Worm (Caenorhabditis elegans): ENCODE measurements around the gene ZK616.1.

Gene ZK616.1

ce11 chrIV:5411641-5412337, 11.1 kb downstream of the ZK616.1 start, which contains the start of gene ZK616.8:
ZK616.8 (minus strand) TSS chrIV:5412193.
- TF ChIP-seq pha-4 (tag; optimal IDR thresholded peaks at IDR 0.05) (no peak), unc-120 (tag; optimal IDR thresholded peaks at IDR 0.05; ENCODE audit: poor library complexity, severe bottlenecking) (no peak), mls-2 (tag; optimal IDR thresholded peaks at IDR 0.05) (no peak), nhr-12 (tag; optimal IDR thresholded peaks at IDR 0.05) (no peak), ceh-39 (tag; optimal IDR thresholded peaks at IDR 0.05) (no peak), lin-32 (GFP tag; optimal IDR thresholded peaks at IDR 0.05) (no peak), elt-1 (tag; optimal IDR thresholded peaks at IDR 0.05; ENCODE audit: borderline replicate concordance, insufficient read depth) (no peak), ham-2 (GFP tag; optimal IDR thresholded peaks at IDR 0.05) (no peak), unc-39 (tag; optimal IDR thresholded peaks at IDR 0.05) (no peak)

DNA sequence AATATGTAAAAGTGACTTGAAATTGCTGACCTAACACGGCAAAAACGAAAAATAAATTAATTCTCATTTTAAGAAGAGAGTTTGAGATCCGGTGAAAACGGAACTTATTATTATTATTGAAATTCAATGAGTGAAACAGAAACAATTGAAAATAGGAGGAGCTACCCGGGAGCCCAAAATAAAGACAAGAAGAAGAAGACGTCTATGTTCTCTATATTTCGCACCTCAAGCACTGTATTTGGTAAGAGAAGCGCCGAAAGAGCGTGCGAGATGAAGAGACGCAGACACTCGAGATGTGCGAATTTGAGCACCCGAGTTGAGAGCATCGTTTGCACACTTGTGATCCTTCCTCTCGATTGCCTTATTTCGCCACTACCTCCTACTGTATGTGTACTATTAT, 15.0 kb downstream of the ZK616.1 start, which contains the start of gene spp-7:
spp-7 (minus strand) TSS at position 101 of the 400 bp plus-strand sequence.
- TF ChIP-seq sem-2 (GFP tag; optimal IDR thresholded peaks at IDR 0.05), result no peak
- no peak for TF ChIP-seq ces-1 (GFP tag; optimal IDR thresholded peaks at IDR 0.05)
- no peak for TF ChIP-seq mls-2 (tag; optimal IDR thresholded peaks at IDR 0.05)
- TF ChIP-seq snpc-4 (tag; optimal IDR thresholded peaks at IDR 0.05), result no peak
- no peak for TF ChIP-seq M03D4.4 (tag; optimal IDR thresholded peaks at IDR 0.05)
- TF ChIP-seq mep-1 (tag; optimal IDR thresholded peaks at IDR 0.05), result no peak
- TF ChIP-seq lin-32 (GFP tag; optimal IDR thresholded peaks at IDR 0.05), result no peak
- TF ChIP-seq tbx-8 (GFP tag; optimal IDR thresholded peaks at IDR 0.05), result no peak
- TF ChIP-seq bed-3 (GFP tag; optimal IDR thresholded peaks at IDR 0.05), result no peak

DNA sequence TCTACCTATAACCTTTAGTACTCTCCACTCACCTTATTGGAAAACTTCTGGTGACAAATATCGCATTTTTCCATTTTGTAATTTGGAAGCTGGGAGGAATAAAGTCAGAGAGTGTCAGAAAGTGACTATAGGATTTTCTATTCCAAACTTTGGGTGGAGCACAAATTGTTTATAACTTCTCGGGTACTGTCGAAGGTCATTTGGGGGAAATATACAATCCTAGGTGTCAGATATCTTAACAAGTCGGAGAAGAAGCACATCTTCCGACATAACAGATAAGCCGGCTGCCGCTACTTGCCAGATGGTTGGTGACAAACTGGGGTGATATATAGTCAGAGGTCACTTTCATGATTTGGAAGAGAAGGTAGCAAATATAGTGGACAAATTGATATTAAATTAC, 18.4 kb downstream of the ZK616.1 start, which contains the start of gene ehn-3:
ehn-3 (minus strand) TSS at position 101 of the 400 bp plus-strand sequence.
- TF ChIP-seq sptf-1 (tag; optimal IDR thresholded peaks at IDR 0.05) (no peak), mep-1 (tag; optimal IDR thresholded peaks at IDR 0.05) (no peak), zip-8 (tag; optimal IDR thresholded peaks at IDR 0.05) (no peak), nhr-2 (tag; optimal IDR thresholded peaks at IDR 0.05) (no peak), drap-1 (GFP tag; optimal IDR thresholded peaks at IDR 0.05) (no peak), nhr-12 (tag; optimal IDR thresholded peaks at IDR 0.05) (no peak), pha-4 (tag; optimal IDR thresholded peaks at IDR 0.05) (no peak), blmp-1 (tag; optimal IDR thresholded peaks at IDR 0.05) (no peak), elt-1 (tag; optimal IDR thresholded peaks at IDR 0.05; ENCODE audit: borderline replicate concordance, insufficient read depth) (no peak), hlh-1 (tag; optimal IDR thresholded peaks at IDR 0.05) (no peak)

- no peak for TF ChIP-seq mls-2 (tag; optimal IDR thresholded peaks at IDR 0.05)
- TF ChIP-seq zip-8 (tag; optimal IDR thresholded peaks at IDR 0.05), result no peak
- TF ChIP-seq lin-13 (tag; optimal IDR thresholded peaks at IDR 0.05), result no peak
- TF ChIP-seq drap-1 (GFP tag; optimal IDR thresholded peaks at IDR 0.05), result no peak
- TF ChIP-seq ceh-83 (GFP tag; optimal IDR thresholded peaks at IDR 0.05), result no peak
- no peak for TF ChIP-seq cnd-1 (tag; optimal IDR thresholded peaks at IDR 0.05)
Measured at ce11 chrIV:5438705-5439104, 38.0 kb downstream of the ZK616.1 start, which contains the start of gene mgl-3. mgl-3 (plus strand) TSS chrIV:5439005.

DNA sequence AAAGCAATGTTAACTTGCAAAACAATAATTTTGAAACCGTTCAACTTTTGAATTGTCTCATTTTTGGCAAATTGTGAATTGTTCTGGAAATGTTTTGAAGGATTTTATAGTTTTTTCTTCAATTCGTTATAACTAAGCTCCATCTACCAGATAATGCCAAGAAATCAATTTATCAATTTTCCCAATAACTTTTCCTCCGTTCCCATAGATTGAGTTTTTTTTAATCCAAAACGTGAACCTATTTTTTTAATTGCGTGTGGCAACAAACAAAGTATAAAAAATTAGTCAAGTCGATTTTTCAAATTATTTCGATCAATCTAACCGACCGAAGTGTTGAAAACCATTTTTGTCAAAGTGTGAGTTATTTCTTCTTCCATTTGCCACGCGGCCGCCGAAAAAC, 52.0 kb downstream of the ZK616.1 start, which contains the start of gene Y4C6A.4:
Y4C6A.4 (plus strand) TSS at position 301 of the 400 bp plus-strand sequence.
- TF ChIP-seq sptf-1 (tag; optimal IDR thresholded peaks at IDR 0.05) (no peak), nhr-76 (tag; optimal IDR thresholded peaks at IDR 0.05) (no peak), ceh-83 (GFP tag; optimal IDR thresholded peaks at IDR 0.05) (no peak), tbx-8 (GFP tag; optimal IDR thresholded peaks at IDR 0.05) (no peak), pha-4 (tag; optimal IDR thresholded peaks at IDR 0.05) (no peak), bed-3 (GFP tag; optimal IDR thresholded peaks at IDR 0.05) (no peak), nhr-12 (tag; optimal IDR thresholded peaks at IDR 0.05) (no peak), unc-120 (tag; optimal IDR thresholded peaks at IDR 0.05; ENCODE audit: poor library complexity, severe bottlenecking) (no peak), mab-5 (tag; optimal IDR thresholded peaks at IDR 0.05) (no peak), lin-13 (tag; optimal IDR thresholded peaks at IDR 0.05) (no peak), mls-2 (tag; optimal IDR thresholded peaks at IDR 0.05) (no peak), drap-1 (GFP tag; optimal IDR thresholded peaks at IDR 0.05) (no peak), snpc-4 (tag; optimal IDR thresholded peaks at IDR 0.05) (no peak), ham-2 (GFP tag; optimal IDR thresholded peaks at IDR 0.05) (no peak), elt-3 (tag; optimal IDR thresholded peaks at IDR 0.05) (no peak), hlh-1 (tag; optimal IDR thresholded peaks at IDR 0.05) (no peak)
